Worm (Caenorhabditis elegans) whole organism, late embryonic: ENCODE data around the gene aaim-1.

Source experiments
- ama-1 ChIP-seq: fragments of 150-350 bp; optimal IDR thresholded peaks from 2 replicates; lab custom pipeline; 2014
- ceh-14 ChIP-seq: sonication (generic microtip); optimal IDR thresholded peaks from 2 replicates; lab custom pipeline; 2016; ENCODE audit warnings: missing genotype, missing genetic modification characterization, missing compliant biosample characterization
- ets-4 ChIP-seq: sonication (generic microtip); optimal IDR thresholded peaks from 2 replicates; lab custom pipeline; 2016; ENCODE audit warnings: missing genetic modification characterization, missing compliant biosample characterization
- fax-1 ChIP-seq: sonication (generic microtip); optimal IDR thresholded peaks from 2 replicates; lab custom pipeline; 2016; ENCODE audit warnings: missing genotype, missing genetic modification characterization, missing compliant biosample characterization
- fkh-10 ChIP-seq: fragments of 150-350 bp; optimal IDR thresholded peaks from 2 replicates; lab custom pipeline; 2014; ENCODE audit warnings: missing biosample characterization, missing genetic modification reagents, missing genetic modification characterization
- hlh-30 ChIP-seq: sonication (generic microtip); optimal IDR thresholded peaks from 2 replicates; lab custom pipeline; 2017; ENCODE audit warnings: antibody characterized with exemption, missing genetic modification characterization, missing compliant biosample characterization; ENCODE audit not compliant: insufficient read depth
- nfya-1 ChIP-seq: sonication (generic microtip); optimal IDR thresholded peaks from 2 replicates; lab custom pipeline; 2017; ENCODE audit warnings: missing genetic modification characterization, mild to moderate bottlenecking, missing compliant biosample characterization, antibody characterized with exemption, moderate library complexity
- pha-4 ChIP-seq: fragments of 150-350 bp; optimal IDR thresholded peaks from 2 replicates; lab custom pipeline; 2018; ENCODE audit warnings: missing biosample characterization, missing genetic modification reagents, missing genetic modification characterization
- pros-1 ChIP-seq: fragments of 150-350 bp; optimal IDR thresholded peaks from 2 replicates; lab custom pipeline; 2014; ENCODE audit warnings: missing biosample characterization, missing genetic modification reagents, missing genetic modification characterization

DNA sequence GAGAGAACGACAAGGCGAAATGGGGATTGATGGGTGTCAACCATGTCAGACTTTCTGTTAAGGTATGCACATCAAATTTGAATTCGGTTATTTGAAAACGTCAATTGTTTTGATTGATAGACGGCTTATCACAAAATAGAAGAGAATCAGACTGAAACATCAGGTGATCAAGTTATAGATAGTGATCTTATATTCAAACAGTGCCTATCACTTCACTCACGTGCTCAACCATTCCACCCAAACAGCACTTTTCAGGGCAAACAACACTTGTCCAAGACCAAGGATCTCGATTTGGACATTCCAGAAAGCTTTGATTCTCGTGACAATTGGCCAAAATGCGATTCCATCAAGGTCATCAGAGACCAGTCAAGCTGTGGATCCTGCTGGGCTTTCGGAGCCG, 45.4 kb upstream of the aaim-1 start:
- no peak for TF ChIP-seq nfya-1 (tag; lab: Kevin White, UChicago)
- no peak for TF ChIP-seq hlh-30
- TF ChIP-seq ets-4, result no peak
- no peak for TF ChIP-seq ceh-14 (tag; lab: Kevin White, UChicago)
- no peak for TF ChIP-seq fax-1 (tag; lab: Kevin White, UChicago)
- TF ChIP-seq pros-1 (tag; lab: Kevin White, UChicago), result no peak
- no peak for TF ChIP-seq pha-4 (tag; lab: Kevin White, UChicago)
- no peak for TF ChIP-seq ama-1 (lab: Kevin White, UChicago)
- TF ChIP-seq fkh-10 (GFP tag; lab: Kevin White, UChicago), result no peak
